Worm (Caenorhabditis elegans) whole organism, young adult: ENCODE data around the gene rpc-2.

Experiments used
- B0035.1 ChIP-seq: sonication (generic microtip); optimal IDR thresholded peaks from 2 replicates; lab custom pipeline; 2016; ENCODE audit warnings: missing genetic modification characterization, mild to moderate bottlenecking, missing compliant biosample characterization, missing genotype, missing genetic modification reagents
- B0336.3 ChIP-seq: fragments of 200-800 bp; sonication (Bioruptor generic); IDR thresholded peaks from 2 replicates; pipeline ENCODE4 v1.3.6; 2022; ENCODE audit warnings: missing genetic modification characterization, missing compliant biosample characterization
- C17E4.6 ChIP-seq: fragments of 200-800 bp; sonication (Bioruptor generic); IDR thresholded peaks from 2 replicates; pipeline ENCODE4 v1.3.6; 2022; ENCODE audit warnings: missing genetic modification reagents, missing genetic modification characterization, missing compliant biosample characterization
- D2030.7 ChIP-seq: fragments of 200-800 bp; sonication (Bioruptor generic); IDR thresholded peaks from 2 replicates; pipeline ENCODE4 v1.3.6; 2022; ENCODE audit warnings: missing genetic modification reagents, missing genetic modification characterization, missing compliant biosample characterization
- F10E7.11 ChIP-seq: sonication (generic microtip); optimal IDR thresholded peaks from 2 replicates; lab custom pipeline; 2017; ENCODE audit warnings: mild to moderate bottlenecking, missing genetic modification characterization, moderate library complexity, missing compliant biosample characterization
- F23B12.7 ChIP-seq: sonication (generic microtip); optimal IDR thresholded peaks from 2 replicates; lab custom pipeline; 2017; ENCODE audit warnings: missing genetic modification characterization, mild to moderate bottlenecking, missing compliant biosample characterization, antibody characterized with exemption, moderate library complexity; ENCODE audit not compliant: insufficient read depth
- F33H1.4 ChIP-seq: fragments of 200-800 bp; sonication (Bioruptor generic); IDR thresholded peaks from 2 replicates; pipeline ENCODE4 v1.3.6; 2022; ENCODE audit warnings: missing genetic modification reagents, missing genetic modification characterization, missing compliant biosample characterization
- F55B11.4 ChIP-seq: sonication (generic microtip); optimal IDR thresholded peaks from 2 replicates; lab custom pipeline; 2016; ENCODE audit warnings: missing compliant biosample characterization, missing genetic modification characterization, borderline replicate concordance; ENCODE audit not compliant: insufficient read depth
- F57A8.1 ChIP-seq: fragments of 200-800 bp; sonication (Bioruptor generic); optimal IDR thresholded peaks from 2 replicates; lab custom pipeline; 2018; ENCODE audit warnings: mild to moderate bottlenecking, missing genetic modification characterization, moderate library complexity, missing compliant biosample characterization
- K12H6.12 ChIP-seq: fragments of 200-800 bp; sonication (Bioruptor generic); optimal IDR thresholded peaks from 2 replicates; lab custom pipeline; 2018; ENCODE audit warnings: mild to moderate bottlenecking, missing genetic modification characterization, missing compliant biosample characterization
- ZK185.1 ChIP-seq: sonication (generic microtip); optimal IDR thresholded peaks from 2 replicates; lab custom pipeline; 2016; ENCODE audit warnings: mild to moderate bottlenecking, missing genetic modification characterization, missing compliant biosample characterization; ENCODE audit not compliant: poor library complexity, severe bottlenecking
- akir-1 ChIP-seq: fragments of 200-800 bp; sonication (Bioruptor generic); optimal IDR thresholded peaks from 2 replicates; lab custom pipeline; 2018; ENCODE audit warnings: mild to moderate bottlenecking, missing genetic modification characterization, moderate library complexity, missing compliant biosample characterization
- ama-1 ChIP-seq, 3 experiments: fragments of 150-350 bp in 1 of 3; sonication (generic microtip) in 2 of 3; optimal IDR thresholded peaks; 2 replicates each; lab custom pipeline; 2014 to 2018; ENCODE audit warnings: missing biosample characterization in 2 of 3, missing genetic modification characterization in 2 of 3, missing genetic modification reagents in 2 of 3
- atf-7 ChIP-seq: sonication (generic microtip); optimal IDR thresholded peaks from 2 replicates; lab custom pipeline; 2017; ENCODE audit warnings: mild to moderate bottlenecking, missing genetic modification characterization, missing compliant biosample characterization
- attf-5 ChIP-seq: fragments of 200-800 bp; sonication (Bioruptor generic); optimal IDR thresholded peaks from 2 replicates; lab custom pipeline; 2018; ENCODE audit warnings: mild to moderate bottlenecking, missing genetic modification characterization, missing compliant biosample characterization
- ccch-3 ChIP-seq: fragments of 200-800 bp; sonication (Bioruptor generic); optimal IDR thresholded peaks from 2 replicates; lab custom pipeline; 2018; ENCODE audit warnings: mild to moderate bottlenecking, missing genetic modification characterization, missing compliant biosample characterization
- ceh-100 ChIP-seq: fragments of 200-800 bp; sonication (Bioruptor generic); IDR thresholded peaks from 2 replicates; pipeline ENCODE4 v1.3.6; 2022; ENCODE audit warnings: missing genetic modification reagents, missing genetic modification characterization, missing compliant biosample characterization
- ceh-40 ChIP-seq: fragments of 200-800 bp; sonication (Bioruptor generic); IDR thresholded peaks from 2 replicates; pipeline ENCODE4 v1.3.6; 2022; ENCODE audit warnings: missing genetic modification characterization, missing compliant biosample characterization
- die-1 ChIP-seq: sonication (generic microtip); optimal IDR thresholded peaks from 2 replicates; lab custom pipeline; 2016; ENCODE audit warnings: missing genotype, mild to moderate bottlenecking, missing genetic modification characterization, missing compliant biosample characterization
- dpl-1 ChIP-seq: fragments of 150-350 bp; optimal IDR thresholded peaks from 2 replicates; lab custom pipeline; 2014; ENCODE audit warnings: missing biosample characterization, missing genetic modification reagents, missing genetic modification characterization
- egl-44 ChIP-seq: fragments of 200-800 bp; sonication (Bioruptor generic); IDR thresholded peaks from 2 replicates; pipeline ENCODE4 v1.3.6; 2022; ENCODE audit warnings: missing genetic modification reagents, missing genetic modification characterization, missing compliant biosample characterization
- egrh-3 ChIP-seq: fragments of 200-800 bp; sonication (Bioruptor generic); IDR thresholded peaks from 2 replicates; pipeline ENCODE4 v1.3.6; 2022; ENCODE audit warnings: missing genetic modification reagents, missing genetic modification characterization, missing compliant biosample characterization
- ekl-4 ChIP-seq: fragments of 200-800 bp; sonication (Bioruptor generic); IDR thresholded peaks from 2 replicates; pipeline ENCODE4 v1.3.6; 2022; ENCODE audit warnings: missing genetic modification reagents, missing genetic modification characterization, missing compliant biosample characterization
- ets-4 ChIP-seq: fragments of 200-800 bp; sonication (Bioruptor generic); optimal IDR thresholded peaks from 2 replicates; lab custom pipeline; 2018; ENCODE audit warnings: mild to moderate bottlenecking, missing genetic modification characterization, missing compliant biosample characterization
- him-1 ChIP-seq: sonication (generic microtip); optimal IDR thresholded peaks from 2 replicates; lab custom pipeline; 2016; ENCODE audit warnings: missing genotype, missing genetic modification reagents, missing genetic modification characterization, missing compliant biosample characterization
- hsf-1 ChIP-seq: fragments of 200-800 bp; sonication (Bioruptor generic); IDR thresholded peaks from 2 replicates; pipeline ENCODE4 v1.3.6; 2022; ENCODE audit warnings: missing genetic modification reagents, missing genetic modification characterization, missing compliant biosample characterization
- lag-1 ChIP-seq: fragments of 200-800 bp; sonication (Bioruptor generic); IDR thresholded peaks from 2 replicates; pipeline ENCODE4 v1.3.6; 2022; ENCODE audit warnings: missing genetic modification reagents, missing genetic modification characterization, missing compliant biosample characterization
- let-526 ChIP-seq: fragments of 200-800 bp; sonication (Bioruptor generic); IDR thresholded peaks from 2 replicates; pipeline ENCODE4 v1.3.6; 2022; ENCODE audit warnings: missing genetic modification reagents, missing genetic modification characterization, missing compliant biosample characterization
- lin-35 ChIP-seq, 3 experiments: fragments of 150-350 bp in 2 of 3; sonication (generic microtip) in 1 of 3; optimal IDR thresholded peaks; 2 replicates each; lab custom pipeline; 2014 to 2018; ENCODE audit warnings: missing biosample characterization in 3 of 3, missing genetic modification characterization in 3 of 3, missing genetic modification reagents in 3 of 3
- lir-1 ChIP-seq: fragments of 200-800 bp; sonication (Bioruptor generic); conservative IDR thresholded peaks from 2 replicates; pipeline ENCODE4 v1.3.6; 2022; ENCODE audit warnings: missing genetic modification reagents, missing genetic modification characterization, missing compliant biosample characterization
- madf-3 ChIP-seq: fragments of 200-800 bp; sonication (Bioruptor generic); IDR thresholded peaks from 2 replicates; pipeline ENCODE4 v1.3.6; 2022; ENCODE audit warnings: missing genetic modification reagents, missing genetic modification characterization, missing compliant biosample characterization
- madf-8 ChIP-seq: fragments of 200-800 bp; sonication (Bioruptor generic); conservative IDR thresholded peaks from 2 replicates; pipeline ENCODE4 v1.3.6; 2022; ENCODE audit warnings: missing genetic modification reagents, missing genetic modification characterization, missing compliant biosample characterization
- nhr-120 ChIP-seq: fragments of 200-800 bp; sonication (Bioruptor generic); IDR thresholded peaks from 2 replicates; pipeline ENCODE4 v1.3.6; 2022; ENCODE audit warnings: missing genetic modification characterization, missing compliant biosample characterization
- pbrm-1 ChIP-seq: fragments of 200-800 bp; sonication (Bioruptor generic); IDR thresholded peaks from 2 replicates; pipeline ENCODE4 v1.3.6; 2022; ENCODE audit warnings: missing genetic modification reagents, missing genetic modification characterization, missing compliant biosample characterization
- rcor-1 ChIP-seq: fragments of 200-800 bp; sonication (Bioruptor generic); IDR thresholded peaks from 2 replicates; pipeline ENCODE4 v1.3.6; 2022; ENCODE audit warnings: missing genetic modification reagents, missing genetic modification characterization, missing compliant biosample characterization
- sdz-38 ChIP-seq: sonication (generic microtip); optimal IDR thresholded peaks from 2 replicates; lab custom pipeline; 2016; ENCODE audit warnings: missing genotype, missing genetic modification characterization, missing compliant biosample characterization
- sea-2 ChIP-seq: fragments of 200-800 bp; sonication (Bioruptor generic); IDR thresholded peaks from 2 replicates; pipeline ENCODE4 v1.3.6; 2022; ENCODE audit warnings: missing genetic modification characterization, missing compliant biosample characterization
- snpc-1.1 ChIP-seq: sonication (generic microtip); optimal IDR thresholded peaks from 2 replicates; lab custom pipeline; 2017; ENCODE audit warnings: missing genetic modification characterization, mild to moderate bottlenecking, missing compliant biosample characterization, antibody characterized with exemption, moderate library complexity, missing genotype, missing genetic modification reagents; ENCODE audit not compliant: insufficient read depth
- snpc-3.4 ChIP-seq: sonication (generic microtip); optimal IDR thresholded peaks from 2 replicates; lab custom pipeline; 2017; ENCODE audit warnings: missing genetic modification characterization, mild to moderate bottlenecking, missing compliant biosample characterization, antibody characterized with exemption, moderate library complexity, missing genotype, missing genetic modification reagents
- snpc-4 ChIP-seq, 5 experiments: fragments of 150-350 bp in 1 of 5; sonication (generic microtip) in 4 of 5; optimal IDR thresholded peaks; 2 replicates each; lab custom pipeline; 2014 to 2018; ENCODE audit warnings: missing genetic modification characterization in 5 of 5, missing biosample characterization in 3 of 5, antibody characterized with exemption in 2 of 5, mild to moderate bottlenecking in 2 of 5, missing compliant biosample characterization in 2 of 5, missing genotype in 2 of 5, moderate library complexity in 2 of 5, missing genetic modification reagents in 1 of 5
- sptf-2 ChIP-seq: fragments of 200-800 bp; sonication (Bioruptor generic); optimal IDR thresholded peaks from 2 replicates; lab custom pipeline; 2018; ENCODE audit warnings: mild to moderate bottlenecking, missing genetic modification characterization, missing compliant biosample characterization
- unc-130 ChIP-seq: sonication (generic microtip); optimal IDR thresholded peaks from 2 replicates; lab custom pipeline; 2016; ENCODE audit warnings: missing genetic modification reagents, missing genetic modification characterization, missing compliant biosample characterization
- zfh-2 ChIP-seq: fragments of 200-800 bp; sonication (Bioruptor generic); conservative IDR thresholded peaks from 2 replicates; pipeline ENCODE4 v1.3.6; 2022; ENCODE audit warnings: missing genetic modification reagents, missing genetic modification characterization, missing compliant biosample characterization
- zim-3 ChIP-seq: sonication (generic microtip); optimal IDR thresholded peaks from 2 replicates; lab custom pipeline; 2017; ENCODE audit warnings: mild to moderate bottlenecking, missing genetic modification characterization, moderate library complexity, missing compliant biosample characterization
- ztf-22 ChIP-seq: fragments of 200-800 bp; sonication (Bioruptor generic); optimal IDR thresholded peaks from 2 replicates; lab custom pipeline; 2018; ENCODE audit warnings: mild to moderate bottlenecking, missing genetic modification characterization, moderate library complexity, missing compliant biosample characterization
- ztf-26 ChIP-seq: sonication (generic microtip); optimal IDR thresholded peaks from 2 replicates; lab custom pipeline; 2017; ENCODE audit warnings: missing genetic modification characterization, missing compliant biosample characterization
- ztf-6 ChIP-seq: fragments of 200-800 bp; sonication (Bioruptor generic); IDR thresholded peaks from 2 replicates; pipeline ENCODE4 v1.3.6; 2022; ENCODE audit warnings: missing genetic modification reagents, missing genetic modification characterization, missing compliant biosample characterization

Gene rpc-2

DNA sequence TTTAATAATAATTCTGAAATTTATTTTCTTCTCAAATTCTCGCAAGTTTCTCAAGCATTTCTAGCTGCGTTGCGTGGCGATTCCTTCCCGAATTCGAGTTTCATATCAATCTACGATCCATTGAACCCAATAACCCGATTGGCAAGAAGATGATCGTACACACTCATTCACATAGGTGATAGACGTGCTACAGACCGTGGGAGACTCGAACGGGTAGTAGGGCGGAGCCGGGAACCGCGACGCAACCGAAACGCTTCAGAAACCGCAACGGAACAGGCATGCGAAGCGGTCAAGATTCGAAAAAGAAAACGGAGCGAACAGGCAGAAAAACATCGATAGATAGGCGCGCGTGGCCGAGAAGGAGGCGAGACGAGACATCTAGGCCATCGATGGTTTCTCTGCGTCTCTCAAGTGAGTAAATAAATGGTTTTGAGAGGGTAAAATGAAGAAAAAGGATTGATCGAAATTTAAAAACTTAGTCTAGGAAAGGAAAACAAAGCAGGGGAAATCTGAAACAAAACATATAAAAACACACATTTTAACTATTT lies 46.3 kb downstream of the rpc-2 start, which contains the start of gene madf-11 (continued):
- peak; percentile 19; the same call in 1 of the 2 replicates for TF ChIP-seq F33H1.4 (GFP tag; lab: Robert Waterston, UW)
- no peak for TF ChIP-seq zim-3 (tag; lab: Kevin White, UChicago)
- TF ChIP-seq ztf-6 (GFP tag; lab: Robert Waterston, UW) = no peak
- TF ChIP-seq madf-3 (GFP tag; lab: Robert Waterston, UW) = 0 out of 2 replicates have a peak, but pooled peaks have one; percentile 51
- no peak for TF ChIP-seq lir-1
- TF ChIP-seq egl-44 (GFP tag; lab: Robert Waterston, UW) = no peak
- peak; percentile 10; the same call in 1 of the 2 replicates for TF ChIP-seq ekl-4 (GFP tag; lab: Robert Waterston, UW)
- TF ChIP-seq ceh-40 = no peak
- peak; percentile 28 for TF ChIP-seq ZK185.1 (tag; lab: Kevin White, UChicago)
- TF ChIP-seq sptf-2 (GFP tag; lab: Kevin White, UChicago) = no peak
- no peak for TF ChIP-seq pbrm-1 (GFP tag; lab: Robert Waterston, UW)
- TF ChIP-seq die-1 (tag; lab: Kevin White, UChicago) = no peak
- no peak for TF ChIP-seq D2030.7 (GFP tag; lab: Robert Waterston, UW)
- TF ChIP-seq sdz-38 (tag; lab: Kevin White, UChicago) = no peak
- TF ChIP-seq unc-130 (GFP tag; lab: Kevin White, UChicago) = no peak
- TF ChIP-seq F57A8.1 (GFP tag; lab: Kevin White, UChicago) = no peak
- no peak for TF ChIP-seq ama-1 (optimal IDR thresholded peaks at IDR 0.05; lab: Kevin White, UChicago)
- TF ChIP-seq ama-1 (GFP tag; optimal IDR thresholded peaks at IDR 0.05; lab: Kevin White, UChicago) = no peak
- peak; percentile 62 for TF ChIP-seq K12H6.12 (tag; lab: Kevin White, UChicago)
- no peak for TF ChIP-seq dpl-1
- peak in 1 of 3 experiments; percentile 67 for TF ChIP-seq lin-35 (GFP tag; optimal IDR thresholded peaks at IDR 0.05; lab: Kevin White, UChicago)
- no peak for TF ChIP-seq ztf-22 (GFP tag; lab: Kevin White, UChicago)
- TF ChIP-seq zfh-2 (GFP tag; lab: Robert Waterston, UW) = peak; percentile 90
- no peak for TF ChIP-seq snpc-4 (GFP tag; optimal IDR thresholded peaks at IDR 0.05; lab: Kevin White, UChicago)
- peak in 2 of 4 experiments; percentile 18 to 33 for TF ChIP-seq snpc-4 (tag; optimal IDR thresholded peaks at IDR 0.05; lab: Kevin White, UChicago)
- TF ChIP-seq him-1 = no peak
- peak; percentile 19; the same call in 1 of the 2 replicates for TF ChIP-seq ceh-100 (GFP tag; lab: Robert Waterston, UW)
- no peak for TF ChIP-seq C17E4.6 (GFP tag; lab: Robert Waterston, UW)
- TF ChIP-seq F55B11.4 (tag; lab: Kevin White, UChicago) = no peak
- no peak for TF ChIP-seq snpc-1.1 (tag; lab: Kevin White, UChicago)
- no peak for TF ChIP-seq ztf-26 (tag; lab: Kevin White, UChicago)
- TF ChIP-seq hsf-1 (GFP tag; lab: Robert Waterston, UW) = no peak
- TF ChIP-seq egrh-3 (GFP tag; lab: Robert Waterston, UW) = no peak
- TF ChIP-seq ets-4 (GFP tag; lab: Kevin White, UChicago) = peak; percentile 5
- no peak for TF ChIP-seq let-526 (GFP tag; lab: Robert Waterston, UW)
- no peak for TF ChIP-seq akir-1 (GFP tag; lab: Kevin White, UChicago)
- no peak for TF ChIP-seq snpc-3.4 (tag; lab: Kevin White, UChicago)
- TF ChIP-seq F23B12.7 (tag; lab: Kevin White, UChicago) = no peak
- no peak for TF ChIP-seq F10E7.11
- TF ChIP-seq lag-1 (GFP tag; lab: Robert Waterston, UW) = no peak
- TF ChIP-seq B0336.3 (GFP tag; lab: Robert Waterston, UW) = no peak
- no peak for TF ChIP-seq sea-2 (GFP tag; lab: Robert Waterston, UW)
- peak; percentile 88 for TF ChIP-seq attf-5
- no peak for TF ChIP-seq ccch-3
- peak; percentile 34; the same call in 1 of the 2 replicates for TF ChIP-seq rcor-1 (GFP tag; lab: Robert Waterston, UW)
- no peak for TF ChIP-seq madf-8
- no peak for TF ChIP-seq B0035.1 (tag; lab: Kevin White, UChicago)
- TF ChIP-seq atf-7 (tag; lab: Kevin White, UChicago) = no peak
- TF ChIP-seq nhr-120 (GFP tag; lab: Robert Waterston, UW) = no peak
